Fruit fly (Drosophila melanogaster): ENCODE measurements around the gene Tak1.

DNA sequence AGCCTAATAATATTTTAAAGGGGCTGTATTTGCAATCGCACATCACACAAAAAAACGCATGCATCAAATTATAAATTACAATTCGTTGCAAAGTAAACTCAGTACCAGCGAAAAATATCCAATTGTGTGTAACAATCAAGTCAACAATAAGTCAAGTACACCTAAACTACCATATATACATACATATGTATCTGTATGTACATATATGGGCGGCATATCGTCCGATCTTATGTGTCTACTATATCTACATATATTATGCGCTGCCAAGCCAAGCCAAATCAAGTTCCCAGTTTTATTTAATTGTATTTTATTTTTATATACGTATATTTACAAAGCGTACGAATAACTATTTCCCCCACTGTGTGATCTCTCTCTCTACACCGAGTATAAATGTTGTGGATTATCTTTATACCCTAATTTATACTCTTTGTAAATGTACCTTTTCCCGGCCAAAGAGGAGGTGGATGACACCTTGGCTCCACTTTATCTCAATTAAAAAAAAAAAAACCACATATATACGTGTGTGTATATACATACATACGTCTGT lies 58.3 kb downstream of the Tak1 start:
- TF ChIP-seq CG10348 (GFP tag; IDR thresholded peaks at IDR 0.05), result no peak
- no peak for TF ChIP-seq EcR (GFP tag; optimal IDR thresholded peaks at IDR 0.05)
- no peak for TF ChIP-seq CG34367 (tag; optimal IDR thresholded peaks at IDR 0.05)
- no peak for TF ChIP-seq fd96Ca (GFP tag; IDR thresholded peaks at IDR 0.05)
- no peak for TF ChIP-seq Pif1B (GFP tag; optimal IDR thresholded peaks at IDR 0.05)
- TF ChIP-seq CG9948 (tag; optimal IDR thresholded peaks at IDR 0.05), result no peak
- no peak for TF ChIP-seq D1 (tag; optimal IDR thresholded peaks at IDR 0.05)
- no peak for TF ChIP-seq Snoo (tag; optimal IDR thresholded peaks at IDR 0.05)
- TF ChIP-seq CG17806 (tag; optimal IDR thresholded peaks at IDR 0.05), result no peak
- no peak for TF ChIP-seq Pif1A (GFP tag; optimal IDR thresholded peaks at IDR 0.05)
- no peak for TF ChIP-seq CG32121 (GFP tag; IDR thresholded peaks at IDR 0.05)

Data from whole organism, pupa.